Worm (Caenorhabditis elegans) whole organism, young adult: ENCODE data around the gene kvs-1.
A peak's percentile ranks its signal among the peaks of the same experiment; 100 is the strongest.

ENCODE experiments used
- C17E4.6 ChIP-seq: fragments of 200-800 bp; sonication (Bioruptor generic); IDR thresholded peaks from 2 replicates; pipeline ENCODE4 v1.3.6; 2022; ENCODE audit warnings: missing genetic modification reagents, missing genetic modification characterization, missing compliant biosample characterization
- F22D6.2 ChIP-seq: sonication (generic microtip); optimal IDR thresholded peaks from 2 replicates; lab custom pipeline; 2016; ENCODE audit warnings: mild to moderate bottlenecking, missing genetic modification characterization, missing compliant biosample characterization
- F37B4.10 ChIP-seq: fragments of 200-800 bp; sonication (Bioruptor generic); IDR thresholded peaks from 2 replicates; pipeline ENCODE4 v1.3.6; 2022; ENCODE audit warnings: missing genetic modification characterization, missing compliant biosample characterization
- F39B2.1 ChIP-seq: fragments of 200-800 bp; sonication (Bioruptor generic); IDR thresholded peaks from 2 replicates; pipeline ENCODE4 v1.3.6; 2022; ENCODE audit warnings: missing genetic modification reagents, missing genetic modification characterization, missing compliant biosample characterization
- F55B11.4 ChIP-seq: sonication (generic microtip); optimal IDR thresholded peaks from 2 replicates; lab custom pipeline; 2016; ENCODE audit warnings: missing compliant biosample characterization, missing genetic modification characterization, borderline replicate concordance; ENCODE audit not compliant: insufficient read depth
- F57A8.1 ChIP-seq: fragments of 200-800 bp; sonication (Bioruptor generic); optimal IDR thresholded peaks from 2 replicates; lab custom pipeline; 2018; ENCODE audit warnings: mild to moderate bottlenecking, missing genetic modification characterization, moderate library complexity, missing compliant biosample characterization
- K11D2.4 ChIP-seq: fragments of 200-800 bp; sonication (Bioruptor generic); IDR thresholded peaks from 2 replicates; pipeline ENCODE4 v1.3.6; 2022; ENCODE audit warnings: missing genetic modification reagents, missing genetic modification characterization, missing compliant biosample characterization
- K12H6.12 ChIP-seq: fragments of 200-800 bp; sonication (Bioruptor generic); optimal IDR thresholded peaks from 2 replicates; lab custom pipeline; 2018; ENCODE audit warnings: mild to moderate bottlenecking, missing genetic modification characterization, missing compliant biosample characterization
- T07F8.4 ChIP-seq: sonication (generic microtip); optimal IDR thresholded peaks from 2 replicates; lab custom pipeline; 2016; ENCODE audit warnings: mild to moderate bottlenecking, missing genetic modification characterization, moderate library complexity, missing compliant biosample characterization
- T26A5.8 ChIP-seq: sonication (generic microtip); optimal IDR thresholded peaks from 2 replicates; lab custom pipeline; 2016; ENCODE audit warnings: missing genetic modification characterization, missing compliant biosample characterization
- Y53G8AR.9 ChIP-seq: fragments of 200-800 bp; sonication (Bioruptor generic); conservative IDR thresholded peaks from 2 replicates; pipeline ENCODE4 v1.3.6; 2022; ENCODE audit warnings: missing genetic modification reagents, missing genetic modification characterization, missing compliant biosample characterization
- akir-1 ChIP-seq: fragments of 200-800 bp; sonication (Bioruptor generic); optimal IDR thresholded peaks from 2 replicates; lab custom pipeline; 2018; ENCODE audit warnings: mild to moderate bottlenecking, missing genetic modification characterization, moderate library complexity, missing compliant biosample characterization
- atf-7 ChIP-seq: sonication (generic microtip); optimal IDR thresholded peaks from 2 replicates; lab custom pipeline; 2017; ENCODE audit warnings: mild to moderate bottlenecking, missing genetic modification characterization, missing compliant biosample characterization
- athp-1 ChIP-seq: sonication (generic microtip); optimal IDR thresholded peaks from 2 replicates; lab custom pipeline; 2017; ENCODE audit warnings: mild to moderate bottlenecking, missing genetic modification characterization, missing compliant biosample characterization
- attf-3 ChIP-seq: fragments of 200-800 bp; sonication (Bioruptor generic); conservative IDR thresholded peaks from 2 replicates; pipeline ENCODE4 v1.3.6; 2022; ENCODE audit warnings: missing genetic modification reagents, missing genetic modification characterization, missing compliant biosample characterization
- ccch-3 ChIP-seq: fragments of 200-800 bp; sonication (Bioruptor generic); optimal IDR thresholded peaks from 2 replicates; lab custom pipeline; 2018; ENCODE audit warnings: mild to moderate bottlenecking, missing genetic modification characterization, missing compliant biosample characterization
- die-1 ChIP-seq: sonication (generic microtip); optimal IDR thresholded peaks from 2 replicates; lab custom pipeline; 2016; ENCODE audit warnings: missing genotype, mild to moderate bottlenecking, missing genetic modification characterization, missing compliant biosample characterization
- dpl-1 ChIP-seq: fragments of 150-350 bp; optimal IDR thresholded peaks from 2 replicates; lab custom pipeline; 2014; ENCODE audit warnings: missing biosample characterization, missing genetic modification reagents, missing genetic modification characterization
- ets-4 ChIP-seq: fragments of 200-800 bp; sonication (Bioruptor generic); optimal IDR thresholded peaks from 2 replicates; lab custom pipeline; 2018; ENCODE audit warnings: mild to moderate bottlenecking, missing genetic modification characterization, missing compliant biosample characterization
- hlh-26 ChIP-seq: fragments of 200-800 bp; sonication (Bioruptor generic); conservative IDR thresholded peaks from 2 replicates; pipeline ENCODE4 v1.3.6; 2022; ENCODE audit warnings: missing genetic modification reagents, missing genetic modification characterization, missing compliant biosample characterization
- hmg-20 ChIP-seq: fragments of 200-800 bp; sonication (Bioruptor generic); IDR thresholded peaks from 2 replicates; pipeline ENCODE4 v1.3.6; 2022; ENCODE audit warnings: missing genetic modification reagents, missing genetic modification characterization, missing compliant biosample characterization
- hsf-1 ChIP-seq: fragments of 200-800 bp; sonication (Bioruptor generic); IDR thresholded peaks from 2 replicates; pipeline ENCODE4 v1.3.6; 2022; ENCODE audit warnings: missing genetic modification reagents, missing genetic modification characterization, missing compliant biosample characterization
- let-526 ChIP-seq: fragments of 200-800 bp; sonication (Bioruptor generic); IDR thresholded peaks from 2 replicates; pipeline ENCODE4 v1.3.6; 2022; ENCODE audit warnings: missing genetic modification reagents, missing genetic modification characterization, missing compliant biosample characterization
- lin-35 ChIP-seq, 3 experiments: fragments of 150-350 bp in 2 of 3; sonication (generic microtip) in 1 of 3; optimal IDR thresholded peaks; 2 replicates each; lab custom pipeline; 2014 to 2018; ENCODE audit warnings: missing biosample characterization in 3 of 3, missing genetic modification characterization in 3 of 3, missing genetic modification reagents in 3 of 3
- madf-8 ChIP-seq: fragments of 200-800 bp; sonication (Bioruptor generic); conservative IDR thresholded peaks from 2 replicates; pipeline ENCODE4 v1.3.6; 2022; ENCODE audit warnings: missing genetic modification reagents, missing genetic modification characterization, missing compliant biosample characterization
- mes-4 ChIP-seq: sonication (generic microtip); optimal IDR thresholded peaks from 2 replicates; lab custom pipeline; 2016; ENCODE audit warnings: missing genotype, missing genetic modification characterization, missing compliant biosample characterization
- nhr-120 ChIP-seq: fragments of 200-800 bp; sonication (Bioruptor generic); IDR thresholded peaks from 2 replicates; pipeline ENCODE4 v1.3.6; 2022; ENCODE audit warnings: missing genetic modification characterization, missing compliant biosample characterization
- pbrm-1 ChIP-seq: fragments of 200-800 bp; sonication (Bioruptor generic); IDR thresholded peaks from 2 replicates; pipeline ENCODE4 v1.3.6; 2022; ENCODE audit warnings: missing genetic modification reagents, missing genetic modification characterization, missing compliant biosample characterization
- sdz-38 ChIP-seq: sonication (generic microtip); optimal IDR thresholded peaks from 2 replicates; lab custom pipeline; 2016; ENCODE audit warnings: missing genotype, missing genetic modification characterization, missing compliant biosample characterization
- snpc-1.1 ChIP-seq: sonication (generic microtip); optimal IDR thresholded peaks from 2 replicates; lab custom pipeline; 2017; ENCODE audit warnings: missing genetic modification characterization, mild to moderate bottlenecking, missing compliant biosample characterization, antibody characterized with exemption, moderate library complexity, missing genotype, missing genetic modification reagents; ENCODE audit not compliant: insufficient read depth
- snpc-4 ChIP-seq, 5 experiments: fragments of 150-350 bp in 1 of 5; sonication (generic microtip) in 4 of 5; optimal IDR thresholded peaks; 2 replicates each; lab custom pipeline; 2014 to 2018; ENCODE audit warnings: missing genetic modification characterization in 5 of 5, missing biosample characterization in 3 of 5, antibody characterized with exemption in 2 of 5, mild to moderate bottlenecking in 2 of 5, missing compliant biosample characterization in 2 of 5, missing genotype in 2 of 5, moderate library complexity in 2 of 5, missing genetic modification reagents in 1 of 5
- somi-1 ChIP-seq: fragments of 200-800 bp; sonication (Bioruptor generic); optimal IDR thresholded peaks from 2 replicates; lab custom pipeline; 2018; ENCODE audit warnings: mild to moderate bottlenecking, missing genetic modification characterization, missing compliant biosample characterization
- tbx-9 ChIP-seq: sonication (generic microtip); optimal IDR thresholded peaks from 2 replicates; lab custom pipeline; 2016; ENCODE audit warnings: borderline replicate concordance, missing genetic modification characterization, inconsistent platforms, missing compliant biosample characterization
- unc-62 ChIP-seq: fragments of 150-350 bp; optimal IDR thresholded peaks from 2 replicates; lab custom pipeline; 2014; ENCODE audit warnings: missing biosample characterization, missing genetic modification reagents, missing genetic modification characterization
- zfh-2 ChIP-seq: fragments of 200-800 bp; sonication (Bioruptor generic); conservative IDR thresholded peaks from 2 replicates; pipeline ENCODE4 v1.3.6; 2022; ENCODE audit warnings: missing genetic modification reagents, missing genetic modification characterization, missing compliant biosample characterization
- ztf-18 ChIP-seq: sonication (generic microtip); optimal IDR thresholded peaks from 2 replicates; lab custom pipeline; 2016; ENCODE audit warnings: missing genotype, mild to moderate bottlenecking, missing genetic modification characterization, missing compliant biosample characterization
- ztf-25 ChIP-seq: fragments of 200-800 bp; sonication (Bioruptor generic); IDR thresholded peaks from 2 replicates; pipeline ENCODE4 v1.3.6; 2022; ENCODE audit warnings: missing genetic modification reagents, missing genetic modification characterization, missing compliant biosample characterization

The kvs-1 gene

DNA sequence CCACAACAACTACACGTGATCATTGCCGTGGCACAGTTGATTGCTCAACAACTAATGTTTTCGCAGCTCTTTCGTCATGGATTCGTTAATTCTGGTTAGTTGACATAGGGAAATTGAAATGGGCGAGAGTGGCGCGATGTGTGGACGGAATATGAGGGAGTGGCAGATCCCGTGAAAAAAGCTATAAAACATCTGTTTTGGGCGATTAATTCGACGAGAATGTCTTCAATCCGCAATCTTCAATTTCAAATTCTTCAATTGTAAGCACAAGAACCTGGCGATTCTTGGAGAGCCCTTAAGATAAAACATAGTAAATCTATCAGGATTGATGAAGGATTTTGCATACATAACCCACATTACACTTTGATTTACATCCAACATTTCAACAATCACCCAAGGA, 13.6 kb upstream of the kvs-1 start:
- TF ChIP-seq zfh-2 (GFP tag; lab: Robert Waterston, UW): no peak
- TF ChIP-seq somi-1: no peak
- no peak for TF ChIP-seq F37B4.10 (GFP tag; lab: Robert Waterston, UW)
- TF ChIP-seq dpl-1 (GFP tag; lab: Kevin White, UChicago): no peak
- TF ChIP-seq nhr-120 (GFP tag; lab: Robert Waterston, UW): no peak
- no peak for TF ChIP-seq mes-4 (tag; lab: Kevin White, UChicago)
- no peak for TF ChIP-seq ets-4 (GFP tag; lab: Kevin White, UChicago)
- TF ChIP-seq tbx-9 (tag; lab: Kevin White, UChicago): no peak
- no peak for TF ChIP-seq unc-62 (GFP tag; lab: Kevin White, UChicago)
- no peak for TF ChIP-seq pbrm-1 (GFP tag; lab: Robert Waterston, UW)
- no peak for TF ChIP-seq die-1 (tag; lab: Kevin White, UChicago)
- TF ChIP-seq K12H6.12 (tag; lab: Kevin White, UChicago): no peak
- no peak for TF ChIP-seq ztf-18 (tag; lab: Kevin White, UChicago)
- no peak for TF ChIP-seq sdz-38 (tag; lab: Kevin White, UChicago)
- TF ChIP-seq F57A8.1 (GFP tag; lab: Kevin White, UChicago): no peak
- TF ChIP-seq atf-7: no peak
- no peak for TF ChIP-seq madf-8
- no peak for TF ChIP-seq Y53G8AR.9 (GFP tag; lab: Robert Waterston, UW)
- no peak for TF ChIP-seq hlh-26 (GFP tag; lab: Robert Waterston, UW)
- TF ChIP-seq, all 124 proteins: peak for 0

DNA sequence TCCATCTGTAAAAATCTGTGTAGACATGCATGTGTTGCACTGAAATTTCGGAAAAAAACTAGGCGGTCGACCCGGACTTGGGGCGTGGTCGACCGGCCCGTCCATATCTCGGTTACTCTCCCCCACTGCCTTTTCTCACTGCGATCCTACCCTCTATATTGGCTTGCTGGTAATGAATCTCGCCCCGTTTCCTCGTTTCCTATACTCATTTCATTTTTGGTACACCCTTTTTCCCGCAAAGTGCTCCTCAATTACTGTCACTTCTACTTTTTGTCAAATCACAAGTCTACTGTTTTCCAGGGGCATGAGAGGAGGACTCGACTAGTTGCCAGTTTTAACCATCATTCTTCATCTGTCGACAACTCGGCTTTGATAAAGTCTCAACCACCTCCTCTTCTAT, 12.0 kb upstream of the kvs-1 start, which contains the start of gene K09F5.6:
K09F5.6 (plus strand) TSS at position 301 of the 400 bp plus-strand sequence.
- TF ChIP-seq hmg-20 (no peak), F22D6.2 (tag; lab: Kevin White, UChicago) (no peak), attf-3 (GFP tag; lab: Robert Waterston, UW) (no peak), snpc-1.1 (no peak), snpc-4 (GFP tag; optimal IDR thresholded peaks at IDR 0.05; lab: Kevin White, UChicago) (no peak), snpc-4 (tag; optimal IDR thresholded peaks at IDR 0.05; lab: Kevin White, UChicago) (no peak), ztf-25 (0 out of 2 replicates have a peak, but pooled peaks have one; percentile 49)

DNA sequence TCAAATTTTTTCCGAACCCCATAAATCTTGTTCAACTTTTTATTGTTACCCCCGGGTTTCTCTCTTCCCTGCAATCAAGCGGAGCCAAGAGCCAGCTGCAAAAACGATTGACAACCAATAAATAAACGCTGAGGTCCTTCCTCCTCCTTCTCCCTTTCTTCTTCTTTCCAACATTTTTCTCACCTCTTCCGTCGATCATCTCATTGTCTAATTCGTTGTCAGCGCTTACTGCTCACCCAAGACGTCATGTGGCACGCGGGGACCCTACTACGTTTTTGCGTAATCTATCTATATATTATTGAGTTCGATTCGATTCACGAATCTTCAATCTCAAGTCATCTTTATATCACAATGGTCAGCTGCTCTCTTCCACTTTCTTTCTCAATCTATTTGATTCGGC, 8.5 kb upstream of the kvs-1 start:
- no peak for TF ChIP-seq T26A5.8 (tag; lab: Kevin White, UChicago)
- no peak for TF ChIP-seq T07F8.4
- TF ChIP-seq C17E4.6 (GFP tag; lab: Robert Waterston, UW): no peak
- no peak for TF ChIP-seq ccch-3 (GFP tag; lab: Kevin White, UChicago)
- no peak for TF ChIP-seq lin-35 (GFP tag; optimal IDR thresholded peaks at IDR 0.05; lab: Kevin White, UChicago)
- no peak for TF ChIP-seq let-526 (GFP tag; lab: Robert Waterston, UW)
- TF ChIP-seq K11D2.4 (GFP tag; lab: Robert Waterston, UW): no peak
- no peak for TF ChIP-seq nhr-120 (GFP tag; lab: Robert Waterston, UW)
- TF ChIP-seq F55B11.4: no peak
- TF ChIP-seq athp-1 (tag; lab: Kevin White, UChicago): no peak
- no peak for TF ChIP-seq Y53G8AR.9 (GFP tag; lab: Robert Waterston, UW)

- TF ChIP-seq F39B2.1 (GFP tag; lab: Robert Waterston, UW): no peak
- TF ChIP-seq hsf-1: no peak
- no peak for TF ChIP-seq akir-1 (GFP tag; lab: Kevin White, UChicago)
- no peak for TF ChIP-seq F22D6.2 (tag; lab: Kevin White, UChicago)
Measured at ce11 chrX:7712887-7713286, 6.0 kb upstream of the kvs-1 start.
